1 fruit fly cellular context compared by ENCODE assay signal in genomic region chrX:9650757-9651594, dm6.
TF ChIP-seq lines count a peak whose summit lies in the region.

No protein-coding gene starts in this region.

TF ChIP-seq in whole organism, embryonic, 481 proteins besides CTCF, POLR2A, EP300 and RAD21 (continued from another document and continues in another):
- TF ChIP-seq CG17361 (GFP tag; IDR thresholded peaks at IDR 0.05; lab: Robert Waterston, UW) (peak; percentile 91), sd (tag; optimal IDR thresholded peaks at IDR 0.05; lab: Kevin White, UChicago) (peak; percentile 70), her (GFP tag; optimal IDR thresholded peaks at IDR 0.05; lab: Kevin White, UChicago) (peak; percentile 92), CG15601 (tag; optimal IDR thresholded peaks at IDR 0.05; lab: Kevin White, UChicago) (peak; percentile 93), zfh2 (GFP tag; optimal IDR thresholded peaks at IDR 0.05; lab: Kevin White, UChicago) (peak; percentile 72), CG1233 (GFP tag; optimal IDR thresholded peaks at IDR 0.05; lab: Kevin White, UChicago) (peak; percentile 83), Sin3A (optimal IDR thresholded peaks at IDR 0.05; lab: Kevin White, UChicago) (no peak), chn (GFP tag; optimal IDR thresholded peaks at IDR 0.05; lab: Kevin White, UChicago) (peak; percentile 96), Hmr (GFP tag; optimal IDR thresholded peaks at IDR 0.05; lab: Kevin White, UChicago) (peak; percentile 88), CG10147 (GFP tag; optimal IDR thresholded peaks at IDR 0.05; lab: Kevin White, UChicago) (peak; percentile 67), Nf-YC (tag; optimal IDR thresholded peaks at IDR 0.05; lab: Kevin White, UChicago) (peak; percentile 51), CG9437 (GFP tag; optimal IDR thresholded peaks at IDR 0.05; lab: Kevin White, UChicago) (peak; percentile 78), CG12391 (tag; optimal IDR thresholded peaks at IDR 0.05; lab: Kevin White, UChicago) (peak; percentile 94), ash1 (GFP tag; optimal IDR thresholded peaks at IDR 0.05; lab: Kevin White, UChicago) (no peak), CG3847 (GFP tag; IDR thresholded peaks at IDR 0.05; lab: Robert Waterston, UW) (peak; percentile 87), Ptx1 (GFP tag; IDR thresholded peaks at IDR 0.05; lab: Robert Waterston, UW) (peak; percentile 96), schlank (tag; optimal IDR thresholded peaks at IDR 0.05; lab: Kevin White, UChicago) (peak; percentile 67), Scr (GFP tag; IDR thresholded peaks at IDR 0.05; lab: Robert Waterston, UW; ENCODE audit: partially characterized antibody) (no peak), CG6813 (GFP tag; optimal IDR thresholded peaks at IDR 0.05; lab: Kevin White, UChicago) (peak; percentile 93), CG11504 (tag; optimal IDR thresholded peaks at IDR 0.05; lab: Kevin White, UChicago) (peak; percentile 93), CG5180 (GFP tag; optimal IDR thresholded peaks at IDR 0.05; lab: Kevin White, UChicago) (peak; percentile 79), lab (GFP tag; optimal IDR thresholded peaks at IDR 0.05; lab: Kevin White, UChicago) (peak; percentile 93), cg (GFP tag; optimal IDR thresholded peaks at IDR 0.05; lab: Kevin White, UChicago) (no peak), rib (GFP tag; IDR thresholded peaks at IDR 0.05; lab: Robert Waterston, UW) (peak; percentile 68), Blimp-1 (GFP tag; optimal IDR thresholded peaks at IDR 0.05; lab: Kevin White, UChicago) (peak; percentile 91), fd64A (GFP tag; optimal IDR thresholded peaks at IDR 0.05; lab: Kevin White, UChicago) (peak; percentile 89), Nf-YB (GFP tag; optimal IDR thresholded peaks at IDR 0.05; lab: Kevin White, UChicago) (peak; percentile 77), otp (GFP tag; IDR thresholded peaks at IDR 0.05; lab: Robert Waterston, UW) (peak; percentile 97), Dfd (GFP tag; optimal IDR thresholded peaks at IDR 0.05; lab: Kevin White, UChicago) (no peak), ind (GFP tag; optimal IDR thresholded peaks at IDR 0.05; lab: Kevin White, UChicago) (peak; percentile 93), unc-4 (GFP tag; IDR thresholded peaks at IDR 0.05; lab: Robert Waterston, UW; ENCODE audit: partially characterized antibody) (no peak), HHEX (GFP tag; optimal IDR thresholded peaks at IDR 0.05; lab: Kevin White, UChicago) (peak; percentile 92), MTF-1 (GFP tag; optimal IDR thresholded peaks at IDR 0.05; lab: Kevin White, UChicago; ENCODE audit: borderline replicate concordance) (peak; percentile 86), CG12942 (GFP tag; optimal IDR thresholded peaks at IDR 0.05; lab: Kevin White, UChicago) (peak; percentile 92), E2f1 (GFP tag; IDR thresholded peaks at IDR 0.05; lab: Robert Waterston, UW) (peak; percentile 96), ac (GFP tag; optimal IDR thresholded peaks at IDR 0.05; lab: Kevin White, UChicago) (peak; percentile 93), CG9215 (GFP tag; IDR thresholded peaks at IDR 0.05; lab: Robert Waterston, UW) (peak; percentile 73), Hr78 (GFP tag; optimal IDR thresholded peaks at IDR 0.05; lab: Kevin White, UChicago) (peak in 1 of 2 experiments; percentile 90), CG17359 (tag; optimal IDR thresholded peaks at IDR 0.05; lab: Kevin White, UChicago) (peak; percentile 95), CG11398 (GFP tag; optimal IDR thresholded peaks at IDR 0.05; lab: Kevin White, UChicago) (peak; percentile 93), exex (tag; optimal IDR thresholded peaks at IDR 0.05; lab: Kevin White, UChicago) (peak; percentile 17), CG11560 (tag; IDR thresholded peaks at IDR 0.05; lab: Robert Waterston, UW) (peak; percentile 74; the same call in 2 of the 3 replicates), ham (GFP tag; IDR thresholded peaks at IDR 0.05; lab: Robert Waterston, UW) (peak; percentile 68), Oaz (GFP tag; IDR thresholded peaks at IDR 0.05; lab: Robert Waterston, UW) (peak; percentile 90), CG14050 (GFP tag; IDR thresholded peaks at IDR 0.05; lab: Robert Waterston, UW) (peak; percentile 96), CG17328 (GFP tag; IDR thresholded peaks at IDR 0.05; lab: Robert Waterston, UW) (peak; percentile 97), CG10267 (tag; optimal IDR thresholded peaks at IDR 0.05; lab: Kevin White, UChicago) (peak; percentile 89), wor (GFP tag; IDR thresholded peaks at IDR 0.05; lab: Robert Waterston, UW) (peak; percentile 94), PHDP (tag; optimal IDR thresholded peaks at IDR 0.05; lab: Kevin White, UChicago) (peak; percentile 92), sr (GFP tag; IDR thresholded peaks at IDR 0.05; lab: Robert Waterston, UW) (peak; percentile 92), CG10565 (GFP tag; optimal IDR thresholded peaks at IDR 0.05; lab: Kevin White, UChicago) (peak; percentile 66), sima (GFP tag; optimal IDR thresholded peaks at IDR 0.05; lab: Kevin White, UChicago) (peak; percentile 67), Drgx (GFP tag; IDR thresholded peaks at IDR 0.05; lab: Robert Waterston, UW) (peak; percentile 98), Vsx1 (GFP tag; optimal IDR thresholded peaks at IDR 0.05; lab: Kevin White, UChicago) (peak; percentile 89), YL-1 (GFP tag; optimal IDR thresholded peaks at IDR 0.05; lab: Kevin White, UChicago) (peak; percentile 64), sug (tag; optimal IDR thresholded peaks at IDR 0.05; lab: Kevin White, UChicago) (peak; percentile 41), nerfin-1 (tag; optimal IDR thresholded peaks at IDR 0.05; lab: Kevin White, UChicago) (peak; percentile 88), CG4328 (GFP tag; optimal IDR thresholded peaks at IDR 0.05; lab: Kevin White, UChicago) (peak; percentile 53), C15 (GFP tag; IDR thresholded peaks at IDR 0.05; lab: Robert Waterston, UW) (peak; percentile 79; the same call in 2 of the 3 replicates), cato (GFP tag; optimal IDR thresholded peaks at IDR 0.05; lab: Kevin White, UChicago; ENCODE audit: borderline replicate concordance) (peak; percentile 90), pho (GFP tag; optimal IDR thresholded peaks at IDR 0.05; lab: Kevin White, UChicago) (peak; percentile 85), CG11085 (GFP tag; IDR thresholded peaks at IDR 0.05; lab: Robert Waterston, UW) (peak; percentile 74), luna (GFP tag; optimal IDR thresholded peaks at IDR 0.05; lab: Kevin White, UChicago) (peak; percentile 66), Dp (GFP tag; optimal IDR thresholded peaks at IDR 0.05; lab: Kevin White, UChicago) (peak; percentile 1), CG4617 (GFP tag; optimal IDR thresholded peaks at IDR 0.05; lab: Kevin White, UChicago; ENCODE audit: borderline replicate concordance) (peak; percentile 90), Awh (GFP tag; IDR thresholded peaks at IDR 0.05; lab: Robert Waterston, UW) (peak; percentile 97), CG13424 (tag; optimal IDR thresholded peaks at IDR 0.05; lab: Kevin White, UChicago) (peak; percentile 93), Dip2 (GFP tag; IDR thresholded peaks at IDR 0.05; lab: Robert Waterston, UW) (peak; percentile 50; the same call in 1 of the 2 replicates), Adf1 (GFP tag; IDR thresholded peaks at IDR 0.05; lab: Robert Waterston, UW) (peak; percentile 91), tio (GFP tag; optimal IDR thresholded peaks at IDR 0.05; lab: Kevin White, UChicago) (peak; percentile 90), Camta (GFP tag; optimal IDR thresholded peaks at IDR 0.05; lab: Kevin White, UChicago) (peak; percentile 94), BtbVII (GFP tag; optimal IDR thresholded peaks at IDR 0.05; lab: Kevin White, UChicago) (peak; percentile 85), Myb (GFP tag; optimal IDR thresholded peaks at IDR 0.05; lab: Kevin White, UChicago) (peak; percentile 85), CG6654 (GFP tag; optimal IDR thresholded peaks at IDR 0.05; lab: Kevin White, UChicago) (peak; percentile 81), Ravus (GFP tag; IDR thresholded peaks at IDR 0.05; lab: Robert Waterston, UW) (peak; percentile 85), salm (tag; optimal IDR thresholded peaks at IDR 0.05; lab: Kevin White, UChicago) (peak; percentile 93), knrl (GFP tag; IDR thresholded peaks at IDR 0.05; lab: Robert Waterston, UW; ENCODE audit: partially characterized antibody) (peak; percentile 46; the same call in 1 of the 3 replicates), nmo (GFP tag; optimal IDR thresholded peaks at IDR 0.05; lab: Kevin White, UChicago) (peak; percentile 94), CoRest (tag; optimal IDR thresholded peaks at IDR 0.05; lab: Kevin White, UChicago) (peak; percentile 91), CG6854 (GFP tag; optimal IDR thresholded peaks at IDR 0.05; lab: Kevin White, UChicago) (peak; percentile 72), B-H1 (GFP tag; IDR thresholded peaks at IDR 0.05; lab: Robert Waterston, UW) (peak; percentile 94), CG34224 (GFP tag; IDR thresholded peaks at IDR 0.05; lab: Robert Waterston, UW; ENCODE audit: partially characterized antibody) (no peak), CG6254 (GFP tag; optimal IDR thresholded peaks at IDR 0.05; lab: Kevin White, UChicago) (peak; percentile 94), repo (GFP tag; optimal IDR thresholded peaks at IDR 0.05; lab: Kevin White, UChicago) (peak; percentile 92), cas (GFP tag; IDR thresholded peaks at IDR 0.05; lab: Robert Waterston, UW) (peak; percentile 66), bowl (GFP tag; IDR thresholded peaks at IDR 0.05; lab: Robert Waterston, UW) (peak; percentile 94), CG7928 (GFP tag; optimal IDR thresholded peaks at IDR 0.05; lab: Kevin White, UChicago) (peak; percentile 37), B-H2 (GFP tag; optimal IDR thresholded peaks at IDR 0.05; lab: Kevin White, UChicago) (no peak), CG15479 (GFP tag; optimal IDR thresholded peaks at IDR 0.05; lab: Kevin White, UChicago) (peak; percentile 10), CG14860 (GFP tag; IDR thresholded peaks at IDR 0.05; lab: Robert Waterston, UW; ENCODE audit: partially characterized antibody) (no peak), CG14965 (GFP tag; optimal IDR thresholded peaks at IDR 0.05; lab: Kevin White, UChicago; ENCODE audit: borderline replicate concordance) (peak; percentile 69), gfzf (GFP tag; optimal IDR thresholded peaks at IDR 0.05; lab: Kevin White, UChicago) (no peak), lov (optimal IDR thresholded peaks at IDR 0.05; lab: Kevin White, UChicago) (no peak), lov (GFP tag; IDR thresholded peaks at IDR 0.05; lab: Robert Waterston, UW) (peak; percentile 97), CG3281 (GFP tag; optimal IDR thresholded peaks at IDR 0.05; lab: Kevin White, UChicago) (peak; percentile 75), Fer1 (GFP tag; optimal IDR thresholded peaks at IDR 0.05; lab: Kevin White, UChicago) (peak; percentile 90), twi (tag; optimal IDR thresholded peaks at IDR 0.05; lab: Kevin White, UChicago) (peak; percentile 79), da (GFP tag; optimal IDR thresholded peaks at IDR 0.05; lab: Kevin White, UChicago) (peak; percentile 78), Doc3 (GFP tag; IDR thresholded peaks at IDR 0.05; lab: Robert Waterston, UW; ENCODE audit: partially characterized antibody) (no peak), jumu (GFP tag; optimal IDR thresholded peaks at IDR 0.05; lab: Kevin White, UChicago) (peak; percentile 95), Sox102F (GFP tag; optimal IDR thresholded peaks at IDR 0.05; lab: Kevin White, UChicago) (peak; percentile 95), vnd (GFP tag; IDR thresholded peaks at IDR 0.05; lab: Robert Waterston, UW; ENCODE audit: partially characterized antibody) (no peak), CG7357 (GFP tag; IDR thresholded peaks at IDR 0.05; lab: Robert Waterston, UW) (peak; percentile 86), Atf6 (GFP tag; IDR thresholded peaks at IDR 0.05; lab: Robert Waterston, UW) (peak; percentile 90), Med (GFP tag; lab: Kevin White, UChicago) (peak; percentile 99), CG13296 (GFP tag; optimal IDR thresholded peaks at IDR 0.05; lab: Kevin White, UChicago) (peak; percentile 81), CG13287 (GFP tag; IDR thresholded peaks at IDR 0.05; lab: Robert Waterston, UW; ENCODE audit: partially characterized antibody) (0 out of 2 replicates have a peak, but pooled peaks have one; percentile 25), H15 (GFP tag; IDR thresholded peaks at IDR 0.05; lab: Robert Waterston, UW) (peak; percentile 95), CG7987 (GFP tag; optimal IDR thresholded peaks at IDR 0.05; lab: Kevin White, UChicago) (peak; percentile 75), CG18599 (GFP tag; optimal IDR thresholded peaks at IDR 0.05; lab: Kevin White, UChicago) (peak; percentile 92), dysf (GFP tag; IDR thresholded peaks at IDR 0.05; lab: Robert Waterston, UW) (peak; percentile 95), Doc2 (GFP tag; IDR thresholded peaks at IDR 0.05; lab: Robert Waterston, UW) (peak; percentile 85), Mad (GFP tag; optimal IDR thresholded peaks at IDR 0.05; lab: Kevin White, UChicago) (peak; percentile 91), gcm2 (GFP tag; optimal IDR thresholded peaks at IDR 0.05; lab: Kevin White, UChicago) (peak; percentile 84), CG5953 (GFP tag; IDR thresholded peaks at IDR 0.05; lab: Robert Waterston, UW) (peak; percentile 95), CkIIα-i1 (GFP tag; IDR thresholded peaks at IDR 0.05; lab: Robert Waterston, UW) (peak; percentile 63; the same call in 1 of the 2 replicates), ab (GFP tag; optimal IDR thresholded peaks at IDR 0.05; lab: Kevin White, UChicago) (peak; percentile 73), CG43689 (GFP tag; IDR thresholded peaks at IDR 0.05; lab: Robert Waterston, UW) (peak; percentile 90), pzg (GFP tag; optimal IDR thresholded peaks at IDR 0.05; lab: Kevin White, UChicago) (no peak), Rx (GFP tag; IDR thresholded peaks at IDR 0.05; lab: Robert Waterston, UW) (peak; percentile 93), tna (GFP tag; IDR thresholded peaks at IDR 0.05; lab: Robert Waterston, UW; ENCODE audit: partially characterized antibody) (no peak), CG18619 (GFP tag; optimal IDR thresholded peaks at IDR 0.05; lab: Kevin White, UChicago) (peak; percentile 89), CG4424 (GFP tag; optimal IDR thresholded peaks at IDR 0.05; lab: Kevin White, UChicago) (peak; percentile 92), MESR4 (GFP tag; optimal IDR thresholded peaks at IDR 0.05; lab: Kevin White, UChicago) (peak; percentile 52), pnt (GFP tag; optimal IDR thresholded peaks at IDR 0.05; lab: Kevin White, UChicago) (peak; percentile 94), CG12219 (GFP tag; optimal IDR thresholded peaks at IDR 0.05; lab: Kevin White, UChicago) (peak; percentile 94), CG17829 (tag; optimal IDR thresholded peaks at IDR 0.05; lab: Kevin White, UChicago) (peak; percentile 97), maf-S (GFP tag; optimal IDR thresholded peaks at IDR 0.05; lab: Kevin White, UChicago) (peak; percentile 94), Hr39 (optimal IDR thresholded peaks at IDR 0.05; lab: Kevin White, UChicago) (no peak), grau (tag; optimal IDR thresholded peaks at IDR 0.05; lab: Kevin White, UChicago) (peak; percentile 85)
